Fruit fly (Drosophila melanogaster) whole organism: ENCODE measurements around the gene Vago.

ENCODE experiments used
- Dll ChIP-seq: fragments of >200 bp; optimal IDR thresholded peaks from 2 replicates; lab custom pipeline; 2017
- pan ChIP-seq: fragments of >200 bp; optimal IDR thresholded peaks from 2 replicates; lab custom pipeline; 2017

DNA sequence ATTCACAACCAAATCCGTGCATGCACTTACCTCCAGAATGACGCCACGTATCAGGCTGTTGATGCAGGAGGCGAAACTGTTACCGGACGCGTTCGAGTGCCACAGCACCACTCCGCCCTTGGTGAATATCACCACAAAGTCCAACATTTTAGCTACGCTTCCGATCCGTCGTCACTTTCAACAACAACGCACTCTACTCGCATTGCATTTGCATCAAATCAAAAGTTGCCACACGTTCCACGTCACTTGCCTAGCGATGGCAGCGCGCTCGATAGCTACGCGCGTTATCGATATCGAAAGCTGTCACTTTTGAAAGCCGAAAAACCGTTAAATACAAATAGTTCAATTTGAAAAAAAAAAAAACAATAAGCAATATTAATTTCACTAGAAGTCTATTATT lies 39.7 kb downstream of the Vago start, which contains the start of gene SrpRalpha:
- TF ChIP-seq pan (lab: Kevin White, UChicago) (no peak), Dll (lab: Kevin White, UChicago) (no peak)
